Worm (Caenorhabditis elegans) whole organism, L3 larva: ENCODE data around the gene lron-14.

Experiments
- R02D3.7 ChIP-seq: fragments of 150-350 bp; optimal IDR thresholded peaks from 2 replicates; lab custom pipeline; 2014; ENCODE audit warnings: missing biosample characterization, missing genetic modification characterization
- ZK546.5 ChIP-seq: sonication (generic microtip); optimal IDR thresholded peaks from 2 replicates; lab custom pipeline; 2017; ENCODE audit warnings: missing biosample characterization, missing genetic modification characterization
- aly-2 ChIP-seq: fragments of 150-350 bp; optimal IDR thresholded peaks from 2 replicates; lab custom pipeline; 2014; ENCODE audit warnings: missing biosample characterization, missing genetic modification characterization
- ama-1 ChIP-seq: fragments of 150-350 bp; optimal IDR thresholded peaks from 2 replicates; lab custom pipeline; 2018
- ceh-16 ChIP-seq: sonication (generic microtip); optimal IDR thresholded peaks from 2 replicates; lab custom pipeline; 2017; ENCODE audit warnings: missing biosample characterization, missing genetic modification characterization
- ceh-28 ChIP-seq: fragments of 150-350 bp; optimal IDR thresholded peaks from 2 replicates; lab custom pipeline; 2014; ENCODE audit warnings: missing biosample characterization, missing genetic modification reagents, missing genetic modification characterization
- ceh-82 ChIP-seq: fragments of 150-350 bp; optimal IDR thresholded peaks from 2 replicates; lab custom pipeline; 2014; ENCODE audit warnings: missing biosample characterization, missing genetic modification characterization
- ceh-9 ChIP-seq: sonication (generic microtip); optimal IDR thresholded peaks from 2 replicates; lab custom pipeline; 2018; ENCODE audit warnings: missing biosample characterization, missing genetic modification characterization
- daf-12 ChIP-seq: fragments of 150-350 bp; optimal IDR thresholded peaks from 2 replicates; lab custom pipeline; 2014; ENCODE audit warnings: missing biosample characterization, missing genetic modification reagents, missing genetic modification characterization
- egl-5 ChIP-seq: fragments of 150-350 bp; optimal IDR thresholded peaks from 2 replicates; lab custom pipeline; 2017; ENCODE audit warnings: missing biosample characterization, missing genetic modification reagents, missing genetic modification characterization, inconsistent platforms
- elt-1 ChIP-seq: fragments of 150-350 bp; optimal IDR thresholded peaks from 2 replicates; lab custom pipeline; 2014; ENCODE audit warnings: missing biosample characterization, missing genetic modification characterization
- elt-2 ChIP-seq: sonication (generic microtip); optimal IDR thresholded peaks from 2 replicates; lab custom pipeline; 2016; ENCODE audit warnings: missing genetic modification reagents, mild to moderate bottlenecking, missing genetic modification characterization, missing compliant biosample characterization
- elt-3 ChIP-seq, 3 experiments: fragments of 150-350 bp in 1 of 3; sonication (generic microtip) in 2 of 3; optimal IDR thresholded peaks; 2 replicates in 2 of 3; 4 replicates in 1 of 3; lab custom pipeline; 2014 to 2017; ENCODE audit warnings: missing biosample characterization in 3 of 3, missing genetic modification characterization in 3 of 3
- eor-1 ChIP-seq, 2 experiments: fragments of 150-350 bp; optimal IDR thresholded peaks; 2 replicates each; lab custom pipeline; 2014 to 2018; ENCODE audit warnings: missing biosample characterization in 2 of 2, missing genetic modification characterization in 2 of 2
- fkh-10 ChIP-seq: sonication (generic microtip); optimal IDR thresholded peaks from 2 replicates; lab custom pipeline; 2017; ENCODE audit warnings: missing biosample characterization, missing genetic modification reagents, missing genetic modification characterization
- fkh-2 ChIP-seq: fragments of 150-350 bp; optimal IDR thresholded peaks from 2 replicates; lab custom pipeline; 2014; ENCODE audit warnings: missing biosample characterization, missing genetic modification reagents, missing genetic modification characterization
- fos-1 ChIP-seq: fragments of 150-350 bp; optimal IDR thresholded peaks from 2 replicates; lab custom pipeline; 2014; ENCODE audit warnings: missing biosample characterization, missing genetic modification characterization
- hmg-11 ChIP-seq: sonication (generic microtip); optimal IDR thresholded peaks from 2 replicates; lab custom pipeline; 2016; ENCODE audit warnings: missing genetic modification characterization, missing compliant biosample characterization
- jun-1 ChIP-seq: fragments of 150-350 bp; optimal IDR thresholded peaks from 2 replicates; lab custom pipeline; 2014; ENCODE audit warnings: missing biosample characterization, missing genetic modification reagents, missing genetic modification characterization
- lin-15B ChIP-seq: fragments of 150-350 bp; optimal IDR thresholded peaks from 2 replicates; lab custom pipeline; 2014; ENCODE audit warnings: missing biosample characterization, missing genetic modification characterization
- lin-39 ChIP-seq: fragments of 150-350 bp; optimal IDR thresholded peaks from 2 replicates; lab custom pipeline; 2018; ENCODE audit warnings: missing biosample characterization, missing genetic modification reagents, missing genetic modification characterization
- lsy-12 ChIP-seq: sonication (generic microtip); optimal IDR thresholded peaks from 2 replicates; lab custom pipeline; 2016; ENCODE audit warnings: mild to moderate bottlenecking, missing genetic modification characterization, missing compliant biosample characterization
- mdl-1 ChIP-seq: fragments of 150-350 bp; optimal IDR thresholded peaks from 2 replicates; lab custom pipeline; 2014; ENCODE audit warnings: missing biosample characterization, missing genetic modification characterization
- nhr-11 ChIP-seq: fragments of 150-350 bp; optimal IDR thresholded peaks from 2 replicates; lab custom pipeline; 2014; ENCODE audit warnings: missing biosample characterization, missing genetic modification characterization
- nhr-12 ChIP-seq: fragments of 150-350 bp; optimal IDR thresholded peaks from 2 replicates; lab custom pipeline; 2014; ENCODE audit warnings: missing biosample characterization, missing genetic modification characterization
- nhr-25 ChIP-seq: sonication (generic microtip); optimal IDR thresholded peaks from 2 replicates; lab custom pipeline; 2017; ENCODE audit warnings: missing biosample characterization, missing genetic modification characterization
- nhr-28 ChIP-seq: fragments of 150-350 bp; optimal IDR thresholded peaks from 2 replicates; lab custom pipeline; 2014; ENCODE audit warnings: missing biosample characterization, missing genetic modification characterization
- nhr-43 ChIP-seq: sonication (generic microtip); optimal IDR thresholded peaks from 2 replicates; lab custom pipeline; 2016; ENCODE audit warnings: mild to moderate bottlenecking, missing genetic modification characterization, missing compliant biosample characterization; ENCODE audit not compliant: poor library complexity, severe bottlenecking
- nhr-67 ChIP-seq: fragments of 150-350 bp; optimal IDR thresholded peaks from 2 replicates; lab custom pipeline; 2014; ENCODE audit warnings: missing biosample characterization, missing genetic modification characterization
- nhr-76 ChIP-seq: fragments of 150-350 bp; sonication (generic microtip); optimal IDR thresholded peaks from 5 replicates; lab custom pipeline; 2014; ENCODE audit warnings: missing biosample characterization, missing genetic modification characterization
- pha-4 ChIP-seq: fragments of 150-350 bp; optimal IDR thresholded peaks from 2 replicates; lab custom pipeline; 2014; ENCODE audit warnings: missing biosample characterization, missing genetic modification reagents, missing genetic modification characterization
- pqm-1 ChIP-seq: fragments of 150-350 bp; optimal IDR thresholded peaks from 2 replicates; lab custom pipeline; 2017; ENCODE audit warnings: missing biosample characterization, missing genetic modification characterization, inconsistent platforms
- sea-2 ChIP-seq: fragments of 150-350 bp; sonication (generic microtip); optimal IDR thresholded peaks from 4 replicates; lab custom pipeline; 2014; ENCODE audit warnings: missing biosample characterization, missing genetic modification reagents, missing genetic modification characterization
- skn-1 ChIP-seq: fragments of 150-350 bp; optimal IDR thresholded peaks from 2 replicates; lab custom pipeline; 2014; ENCODE audit warnings: missing biosample characterization, missing genetic modification characterization
- snpc-4 ChIP-seq: fragments of 150-350 bp; optimal IDR thresholded peaks from 2 replicates; lab custom pipeline; 2014; ENCODE audit warnings: missing biosample characterization, missing genetic modification characterization
- tbx-2 ChIP-seq: sonication (generic microtip); optimal IDR thresholded peaks from 2 replicates; lab custom pipeline; 2016; ENCODE audit warnings: mild to moderate bottlenecking, missing genetic modification characterization, missing compliant biosample characterization
- unc-39 ChIP-seq: sonication (generic microtip); optimal IDR thresholded peaks from 4 replicates; lab custom pipeline; 2017; ENCODE audit warnings: missing biosample characterization, missing genetic modification characterization
- zag-1 ChIP-seq: fragments of 150-350 bp; optimal IDR thresholded peaks from 2 replicates; lab custom pipeline; 2014; ENCODE audit warnings: missing biosample characterization, missing genetic modification characterization
- ztf-11 ChIP-seq: fragments of 150-350 bp; optimal IDR thresholded peaks from 2 replicates; lab custom pipeline; 2014; ENCODE audit warnings: missing biosample characterization, missing genetic modification characterization

lron-14 gene

DNA sequence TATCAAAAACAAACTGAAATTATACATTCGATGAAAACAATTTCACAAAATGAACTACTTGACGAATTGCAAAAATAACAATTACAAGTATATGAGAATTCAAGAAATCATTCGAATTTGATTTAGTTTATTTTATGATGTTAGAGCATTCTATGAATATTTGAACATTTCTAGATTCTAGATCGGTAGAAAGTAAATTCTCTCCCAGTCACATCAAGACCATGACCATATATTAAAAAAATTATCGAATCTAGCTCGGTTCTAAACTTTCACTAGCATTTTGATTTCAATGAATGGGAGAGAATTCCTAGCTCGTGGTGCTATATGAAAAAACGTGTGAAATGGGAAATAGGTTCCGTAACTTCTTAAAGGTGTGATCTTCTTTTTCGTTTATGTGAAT, 17.9 kb upstream of the lron-14 start:
- no peak for TF ChIP-seq ceh-16
- no peak for TF ChIP-seq nhr-43 (tag; lab: Kevin White, UChicago)
- TF ChIP-seq lin-39, result no peak
- no peak for TF ChIP-seq nhr-67
- no peak for TF ChIP-seq ceh-82 (tag; lab: Kevin White, UChicago)
- no peak for TF ChIP-seq R02D3.7
- TF ChIP-seq nhr-12 (tag; lab: Kevin White, UChicago), result no peak
- TF ChIP-seq nhr-28 (tag; lab: Kevin White, UChicago), result no peak
- TF ChIP-seq zag-1 (tag; lab: Kevin White, UChicago), result no peak
- TF ChIP-seq tbx-2 (tag; lab: Kevin White, UChicago), result no peak
- no peak for TF ChIP-seq pqm-1 (tag; lab: Kevin White, UChicago)
- no peak for TF ChIP-seq jun-1 (tag; lab: Kevin White, UChicago)
- TF ChIP-seq nhr-25 (tag; lab: Kevin White, UChicago), result no peak
- TF ChIP-seq daf-12 (tag; lab: Kevin White, UChicago), result no peak
- TF ChIP-seq nhr-76, result no peak
- no peak for TF ChIP-seq ama-1 (lab: Kevin White, UChicago)
- TF ChIP-seq nhr-11 (tag; lab: Kevin White, UChicago), result no peak
- TF ChIP-seq lsy-12 (tag; lab: Kevin White, UChicago), result no peak

ce11 chrIV:9580021-9580420, 13.6 kb upstream of the lron-14 start, which contains the start of gene npr-2:
Gene npr-2, minus strand, starts transcription at chrIV:9580121.
- TF ChIP-seq pqm-1 (tag; lab: Kevin White, UChicago) (no peak), egl-5 (tag; lab: Kevin White, UChicago) (no peak), ZK546.5 (tag; lab: Kevin White, UChicago) (no peak), zag-1 (tag; lab: Kevin White, UChicago) (no peak), snpc-4 (no peak), tbx-2 (tag; lab: Kevin White, UChicago) (no peak)
- TF ChIP-seq, all 47 proteins: peak for 0

DNA sequence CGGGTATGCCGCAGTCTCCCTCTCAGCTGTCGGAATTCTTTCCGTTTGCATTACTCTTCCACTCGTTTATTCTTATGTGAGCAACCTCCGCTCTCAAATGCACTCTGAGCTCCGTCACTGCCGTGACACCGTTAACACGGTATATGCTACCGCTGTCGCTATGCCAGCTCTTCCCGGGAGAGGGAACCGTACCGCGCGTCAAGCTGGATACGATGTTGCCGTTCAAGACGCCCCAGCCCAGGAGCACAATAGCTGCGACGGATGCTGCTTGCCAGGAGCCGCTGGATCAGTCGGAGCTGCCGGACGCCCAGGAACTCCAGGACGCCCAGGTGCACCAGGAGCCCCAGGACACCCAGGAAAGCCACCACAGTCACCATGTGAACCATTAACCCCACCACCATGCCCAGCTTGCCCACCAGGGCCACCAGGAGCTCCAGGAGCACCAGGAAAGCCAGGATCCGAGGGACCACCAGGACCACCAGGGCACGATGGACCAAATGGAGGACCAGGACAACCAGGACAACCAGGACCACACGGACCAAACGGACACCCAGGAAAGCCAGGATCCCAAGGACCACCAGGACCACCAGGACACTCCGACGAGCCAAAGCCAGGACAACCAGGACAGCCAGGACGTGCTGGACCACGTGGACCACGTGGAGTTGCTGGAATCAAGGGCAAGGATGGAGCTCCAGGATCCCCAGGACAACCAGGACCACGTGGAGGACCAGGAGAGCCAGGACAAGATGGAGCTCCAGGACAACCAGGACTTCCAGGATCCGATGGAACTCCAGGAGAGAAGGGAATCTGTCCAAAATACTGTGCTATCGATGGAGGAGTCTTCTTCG, 2.7 kb downstream of the lron-14 start:
- TF ChIP-seq pqm-1 (tag; lab: Kevin White, UChicago) (no peak), nhr-76 (no peak)

- no peak for TF ChIP-seq elt-1
- TF ChIP-seq skn-1, result no peak
- TF ChIP-seq unc-39 (tag; lab: Kevin White, UChicago), result no peak
- TF ChIP-seq ceh-9, result no peak
- TF ChIP-seq jun-1 (tag; lab: Kevin White, UChicago), result no peak
- TF ChIP-seq pha-4, result no peak
- TF ChIP-seq ceh-28 (tag; lab: Kevin White, UChicago), result no peak
- no peak for TF ChIP-seq daf-12 (tag; lab: Kevin White, UChicago)
- TF ChIP-seq ama-1 (lab: Kevin White, UChicago), result no peak
- TF ChIP-seq R02D3.7, result no peak
- TF ChIP-seq hmg-11 (tag; lab: Kevin White, UChicago), result no peak
- TF ChIP-seq nhr-28 (tag; lab: Kevin White, UChicago), result no peak
- no peak for TF ChIP-seq ztf-11 (tag; lab: Kevin White, UChicago)
- no peak for TF ChIP-seq nhr-12 (tag; lab: Kevin White, UChicago)
- no peak for TF ChIP-seq nhr-11 (tag; lab: Kevin White, UChicago)
- no peak for TF ChIP-seq lin-39
- no peak for TF ChIP-seq egl-5 (tag; lab: Kevin White, UChicago)
- no peak for TF ChIP-seq fos-1 (tag; lab: Kevin White, UChicago)
- no peak for TF ChIP-seq lin-15B
Measured at ce11 chrIV:9563079-9563478, 3.3 kb downstream of the lron-14 start, which contains the start of gene col-122. Gene col-122, plus strand, starts transcription at chrIV:9563379.

ce11 chrIV:9545986-9546385, 20.4 kb downstream of the lron-14 start, which contains the start of gene T05A1.5:
Gene T05A1.5, plus strand, starts transcription at chrIV:9546286.
- TF ChIP-seq nhr-11 (tag; lab: Kevin White, UChicago) (no peak), elt-2 (tag; lab: Kevin White, UChicago) (no peak), nhr-25 (tag; lab: Kevin White, UChicago) (no peak), aly-2 (tag; lab: Kevin White, UChicago) (no peak), sea-2 (no peak), elt-3 (tag; optimal IDR thresholded peaks at IDR 0.05; lab: Kevin White, UChicago) (no peak), eor-1 (tag; optimal IDR thresholded peaks at IDR 0.05; lab: Kevin White, UChicago) (no peak), snpc-4 (no peak), nhr-43 (tag; lab: Kevin White, UChicago) (no peak), mdl-1 (tag; lab: Kevin White, UChicago) (no peak), ceh-9 (no peak), hmg-11 (tag; lab: Kevin White, UChicago) (no peak), unc-39 (tag; lab: Kevin White, UChicago) (no peak), fkh-2 (tag; lab: Kevin White, UChicago) (no peak), lin-15B (no peak), fkh-10 (no peak), elt-1 (no peak), pqm-1 (tag; lab: Kevin White, UChicago) (no peak), zag-1 (tag; lab: Kevin White, UChicago) (no peak)
- TF ChIP-seq, all 47 proteins: peak for 0
